Worm (Caenorhabditis elegans) whole organism, late embryonic: ENCODE data around the gene rig-6.

Source experiments
- ahr-1 ChIP-seq: sonication (generic microtip); optimal IDR thresholded peaks from 2 replicates; lab custom pipeline; 2016; ENCODE audit warnings: missing genetic modification characterization, missing compliant biosample characterization
- ceh-31 ChIP-seq: sonication (generic microtip); optimal IDR thresholded peaks from 2 replicates; lab custom pipeline; 2016; ENCODE audit warnings: missing genetic modification characterization, missing compliant biosample characterization
- dve-1 ChIP-seq: sonication (generic microtip); optimal IDR thresholded peaks from 2 replicates; lab custom pipeline; 2017; ENCODE audit warnings: antibody characterized with exemption, mild to moderate bottlenecking, missing genetic modification characterization, missing compliant biosample characterization
- fax-1 ChIP-seq: sonication (generic microtip); optimal IDR thresholded peaks from 2 replicates; lab custom pipeline; 2016; ENCODE audit warnings: missing genotype, missing genetic modification characterization, missing compliant biosample characterization
- mec-3 ChIP-seq: sonication (generic microtip); optimal IDR thresholded peaks from 2 replicates; lab custom pipeline; 2016; ENCODE audit warnings: borderline replicate concordance, missing genetic modification characterization, missing compliant biosample characterization
- pat-9 ChIP-seq: fragments of 200-800 bp; sonication (Bioruptor generic); optimal IDR thresholded peaks from 2 replicates; lab custom pipeline; 2018; ENCODE audit warnings: mild to moderate bottlenecking, missing genetic modification characterization, moderate library complexity, missing compliant biosample characterization
- pax-1 ChIP-seq: fragments of 150-350 bp; optimal IDR thresholded peaks from 2 replicates; lab custom pipeline; 2014; ENCODE audit warnings: missing biosample characterization, missing genetic modification characterization
- pha-4 ChIP-seq: fragments of 150-350 bp; optimal IDR thresholded peaks from 2 replicates; lab custom pipeline; 2018; ENCODE audit warnings: missing biosample characterization, missing genetic modification reagents, missing genetic modification characterization
- unc-55 ChIP-seq: sonication (generic microtip); optimal IDR thresholded peaks from 2 replicates; lab custom pipeline; 2017; ENCODE audit warnings: missing biosample characterization, missing genetic modification reagents, missing genetic modification characterization
- ztf-16 ChIP-seq: sonication (generic microtip); optimal IDR thresholded peaks from 2 replicates; lab custom pipeline; 2017; ENCODE audit warnings: missing genetic modification characterization, missing compliant biosample characterization

DNA sequence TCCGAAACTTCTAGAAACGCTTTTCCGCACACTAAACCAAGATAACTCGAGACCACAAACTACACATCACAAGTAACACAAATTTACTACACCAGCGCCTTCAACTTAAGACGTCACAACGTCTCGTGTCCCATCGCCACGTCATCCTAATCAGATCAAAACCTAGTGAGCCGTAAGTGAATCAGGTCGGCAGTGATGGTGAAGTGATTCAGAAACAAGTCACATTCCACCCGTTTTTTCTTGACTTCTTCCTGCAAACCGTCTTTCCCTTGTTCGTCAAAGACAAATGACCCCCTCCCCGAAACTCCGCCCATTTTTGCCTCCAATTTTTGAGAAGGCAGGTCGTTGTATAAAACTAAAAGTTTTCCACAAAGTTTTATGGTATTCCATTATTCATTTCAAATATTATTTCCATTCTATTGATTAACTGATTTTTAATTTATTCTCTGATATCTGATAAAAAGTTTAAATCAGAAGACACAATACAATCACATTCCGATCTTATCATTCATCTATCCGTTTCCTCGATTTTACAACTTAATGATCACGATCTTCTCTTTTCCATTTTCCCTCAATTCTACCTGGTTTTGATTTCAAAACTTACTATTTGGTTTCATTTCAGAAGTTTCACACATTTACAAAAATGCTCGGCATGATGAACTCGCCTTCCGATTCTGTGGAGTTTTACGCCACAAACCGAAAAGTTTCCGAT, 49.2 kb downstream of the rig-6 start, which contains the start of gene F26G1.2:
- TF ChIP-seq pha-4 (tag; lab: Kevin White, UChicago) (no peak), ztf-16 (tag; lab: Kevin White, UChicago) (no peak), fax-1 (tag; lab: Kevin White, UChicago) (no peak), mec-3 (tag; lab: Kevin White, UChicago) (no peak), dve-1 (no peak), ceh-31 (tag; lab: Kevin White, UChicago) (no peak), pat-9 (tag; lab: Kevin White, UChicago) (no peak), ahr-1 (tag; lab: Kevin White, UChicago) (no peak), pax-1 (no peak), unc-55 (no peak)
